Worm (Caenorhabditis elegans) whole organism, midembryonic: ENCODE data around the gene C23H4.8.
A peak's percentile ranks its signal among the peaks of the same experiment; 100 is the strongest.

Experiments used
- T22C8.4 ChIP-seq: fragments of 200-800 bp; sonication (Bioruptor generic); IDR thresholded peaks from 2 replicates; pipeline ENCODE4 v1.3.6; 2022; ENCODE audit warnings: missing genetic modification characterization, missing compliant biosample characterization
- cog-1 ChIP-seq: sonication (generic microtip); optimal IDR thresholded peaks from 2 replicates; lab custom pipeline; 2016; ENCODE audit warnings: missing genetic modification characterization, missing compliant biosample characterization
- flt-1 ChIP-seq: fragments of 200-800 bp; sonication (Bioruptor generic); IDR thresholded peaks from 2 replicates; pipeline ENCODE4 v1.3.6; 2022; ENCODE audit warnings: missing genetic modification characterization, missing compliant biosample characterization
- klf-2 ChIP-seq: fragments of 200-800 bp; sonication (Bioruptor generic); conservative IDR thresholded peaks from 2 replicates; pipeline ENCODE4 v1.3.6; 2022; ENCODE audit warnings: missing genetic modification reagents, missing genetic modification characterization, missing compliant biosample characterization
- med-1 ChIP-seq: sonication (generic microtip); optimal IDR thresholded peaks from 2 replicates; lab custom pipeline; 2017; ENCODE audit warnings: missing genetic modification characterization, mild to moderate bottlenecking, missing compliant biosample characterization, antibody characterized with exemption, missing genetic modification reagents; ENCODE audit not compliant: insufficient read depth
- ref-1 ChIP-seq: fragments of 200-800 bp; sonication (Bioruptor generic); conservative IDR thresholded peaks from 2 replicates; pipeline ENCODE4 v1.3.6; 2022; ENCODE audit warnings: missing genetic modification reagents, missing genetic modification characterization, missing compliant biosample characterization
- tab-1 ChIP-seq: fragments of 200-800 bp; sonication (Bioruptor generic); IDR thresholded peaks from 2 replicates; pipeline ENCODE4 v1.3.6; 2022; ENCODE audit warnings: missing genetic modification characterization, missing compliant biosample characterization
- ztf-23 ChIP-seq: fragments of 200-800 bp; sonication (Bioruptor generic); IDR thresholded peaks from 2 replicates; pipeline ENCODE4 v1.3.6; 2022; ENCODE audit warnings: missing genetic modification reagents, missing genetic modification characterization, missing compliant biosample characterization
- ztf-29 ChIP-seq: fragments of 200-800 bp; sonication (Bioruptor generic); IDR thresholded peaks from 2 replicates; pipeline ENCODE4 v1.3.6; 2022; ENCODE audit warnings: missing genetic modification reagents, missing genetic modification characterization, missing compliant biosample characterization

C23H4.8 gene

ce11 chrX:12204334-12204733, 12.7 kb upstream of the C23H4.8 start:
- TF ChIP-seq klf-2 (GFP tag; lab: Robert Waterston, UW) (no peak), cog-1 (tag; lab: Kevin White, UChicago) (no peak), T22C8.4 (GFP tag; lab: Robert Waterston, UW) (no peak), med-1 (GFP tag; lab: Kevin White, UChicago) (no peak)

ce11 chrX:12205478-12206059, 11.5 kb upstream of the C23H4.8 start:
- no peak for TF ChIP-seq klf-2 (GFP tag; lab: Robert Waterston, UW)
- peak; percentile 18 for TF ChIP-seq cog-1 (tag; lab: Kevin White, UChicago)

- TF ChIP-seq klf-2 (GFP tag; lab: Robert Waterston, UW) (no peak), med-1 (GFP tag; lab: Kevin White, UChicago) (no peak), ztf-23 (GFP tag; lab: Robert Waterston, UW) (no peak), ztf-29 (no peak), cog-1 (tag; lab: Kevin White, UChicago) (no peak), flt-1 (no peak), ref-1 (GFP tag; lab: Robert Waterston, UW) (no peak), tab-1 (GFP tag; lab: Robert Waterston, UW) (no peak), T22C8.4 (GFP tag; lab: Robert Waterston, UW) (no peak)
Observed at ce11 chrX:12207078-12207477, 10.0 kb upstream of the C23H4.8 start.

ce11 chrX:12210145-12211032, 6.7 kb upstream of the C23H4.8 start:
- TF ChIP-seq ref-1 (GFP tag; lab: Robert Waterston, UW) = no peak
- no peak for TF ChIP-seq ztf-23 (GFP tag; lab: Robert Waterston, UW)
- TF ChIP-seq ztf-29 = no peak
- no peak for TF ChIP-seq med-1 (GFP tag; lab: Kevin White, UChicago)
- TF ChIP-seq cog-1 (tag; lab: Kevin White, UChicago) = no peak
- no peak for TF ChIP-seq flt-1
- TF ChIP-seq klf-2 (GFP tag; lab: Robert Waterston, UW) = no peak
- TF ChIP-seq tab-1 (GFP tag; lab: Robert Waterston, UW) = no peak
- TF ChIP-seq T22C8.4 (GFP tag; lab: Robert Waterston, UW) = no peak

- TF ChIP-seq cog-1 (tag; lab: Kevin White, UChicago) (no peak), flt-1 (no peak), klf-2 (GFP tag; lab: Robert Waterston, UW) (no peak), T22C8.4 (GFP tag; lab: Robert Waterston, UW) (no peak), tab-1 (GFP tag; lab: Robert Waterston, UW) (no peak), med-1 (GFP tag; lab: Kevin White, UChicago) (no peak), ref-1 (GFP tag; lab: Robert Waterston, UW) (no peak), ztf-23 (GFP tag; lab: Robert Waterston, UW) (no peak), ztf-29 (no peak)
Observed at ce11 chrX:12212801-12213200, 4.2 kb upstream of the C23H4.8 start, which contains the start of gene cab-1. Gene cab-1 (minus strand): TSS chrX:12212901.

DNA sequence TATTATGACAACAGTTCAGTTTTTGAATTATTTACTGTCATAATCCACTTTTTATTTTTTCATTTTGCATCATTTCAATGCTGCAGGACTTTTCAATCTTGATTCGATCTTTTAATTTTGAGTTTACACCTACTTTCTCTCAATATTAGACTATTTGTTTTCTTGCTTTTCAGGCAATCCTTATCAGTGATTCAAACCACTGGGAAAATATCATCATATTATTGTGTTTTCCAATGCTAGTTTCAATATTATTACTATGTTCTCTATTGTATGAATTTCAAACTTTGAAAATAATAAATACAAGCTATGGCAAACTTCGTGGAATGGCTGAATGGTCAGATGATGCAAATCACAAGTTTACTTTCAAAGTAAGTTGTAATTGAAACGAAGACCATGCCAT, 2.4 kb downstream of the C23H4.8 start, which contains the start of gene cest-8:
TSS of gene cest-8 (plus strand) at position 184 of the 400 bp plus-strand sequence.
- no peak for TF ChIP-seq ref-1 (GFP tag; lab: Robert Waterston, UW)
- no peak for TF ChIP-seq klf-2 (GFP tag; lab: Robert Waterston, UW)
- TF ChIP-seq T22C8.4 (GFP tag; lab: Robert Waterston, UW) = no peak
- no peak for TF ChIP-seq med-1 (GFP tag; lab: Kevin White, UChicago)
- no peak for TF ChIP-seq ztf-23 (GFP tag; lab: Robert Waterston, UW)
- TF ChIP-seq cog-1 (tag; lab: Kevin White, UChicago) = no peak
- TF ChIP-seq tab-1 (GFP tag; lab: Robert Waterston, UW) = no peak
- no peak for TF ChIP-seq flt-1
- no peak for TF ChIP-seq ztf-29

DNA sequence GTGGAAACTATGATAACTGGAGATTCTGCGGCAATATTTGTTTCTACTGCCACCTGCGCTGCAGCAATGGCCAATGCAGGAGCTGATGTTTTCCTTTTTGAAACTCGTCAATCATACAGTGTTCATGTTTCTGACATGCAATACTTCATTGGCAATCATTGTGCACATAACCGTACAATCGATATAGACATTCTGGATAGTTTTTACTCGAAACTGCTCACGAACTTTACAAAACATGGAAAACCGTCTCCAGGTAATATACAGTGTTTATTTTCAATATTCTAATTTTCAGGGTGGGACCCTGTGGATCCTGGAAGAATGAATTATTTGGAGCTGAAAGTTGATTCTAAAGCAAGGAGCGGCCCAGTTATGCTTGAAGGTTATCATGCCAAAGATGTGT, 4.8 kb downstream of the C23H4.8 start, which contains the start of gene cest-9.2:
TSS of gene cest-9.2 (plus strand) at position 301 of the 400 bp plus-strand sequence.
- no peak for TF ChIP-seq ztf-23 (GFP tag; lab: Robert Waterston, UW)
- TF ChIP-seq klf-2 (GFP tag; lab: Robert Waterston, UW) = no peak
- no peak for TF ChIP-seq T22C8.4 (GFP tag; lab: Robert Waterston, UW)

- TF ChIP-seq ztf-23 (GFP tag; lab: Robert Waterston, UW) (no peak), flt-1 (no peak), ztf-29 (no peak), ref-1 (GFP tag; lab: Robert Waterston, UW) (no peak), med-1 (GFP tag; lab: Kevin White, UChicago) (no peak), cog-1 (tag; lab: Kevin White, UChicago) (no peak), tab-1 (GFP tag; lab: Robert Waterston, UW) (no peak), T22C8.4 (GFP tag; lab: Robert Waterston, UW) (no peak), klf-2 (GFP tag; lab: Robert Waterston, UW) (no peak)
Observed at ce11 chrX:12222723-12223122, 5.7 kb downstream of the C23H4.8 start.

DNA sequence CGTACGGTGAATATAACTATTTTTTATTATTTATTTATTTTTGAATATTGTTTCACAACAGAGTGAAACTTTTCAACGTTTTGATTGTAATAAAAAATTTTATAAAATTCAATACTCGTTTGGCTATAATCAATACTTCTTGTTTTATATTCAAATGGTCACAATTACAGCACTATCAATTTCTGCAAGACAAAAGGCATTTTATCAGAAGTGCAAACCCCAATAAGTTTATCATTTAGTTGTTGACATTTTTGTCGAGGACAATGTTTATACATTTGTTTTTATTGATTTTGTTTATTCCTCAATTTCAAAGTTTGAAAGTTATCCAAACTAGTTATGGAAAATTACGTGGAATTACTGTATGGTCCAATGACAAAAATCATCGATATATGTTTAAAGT, 8.9 kb downstream of the C23H4.8 start, which contains the start of gene cest-9.1:
TSS of gene cest-9.1 (plus strand) at position 213 of the 400 bp plus-strand sequence.
- no peak for TF ChIP-seq klf-2 (GFP tag; lab: Robert Waterston, UW)
- TF ChIP-seq cog-1 (tag; lab: Kevin White, UChicago) = no peak
- TF ChIP-seq med-1 (GFP tag; lab: Kevin White, UChicago) = no peak
- no peak for TF ChIP-seq flt-1
- TF ChIP-seq ztf-23 (GFP tag; lab: Robert Waterston, UW) = no peak
- no peak for TF ChIP-seq ref-1 (GFP tag; lab: Robert Waterston, UW)
- no peak for TF ChIP-seq ztf-29
- no peak for TF ChIP-seq T22C8.4 (GFP tag; lab: Robert Waterston, UW)
- no peak for TF ChIP-seq tab-1 (GFP tag; lab: Robert Waterston, UW)
